Worm (Caenorhabditis elegans) whole organism, late embryonic: ENCODE measurements around the gene ZK250.14.

Source experiments
- C08G9.2 ChIP-seq: sonication (generic microtip); optimal IDR thresholded peaks from 2 replicates; lab custom pipeline; 2016; ENCODE audit warnings: mild to moderate bottlenecking, missing genetic modification characterization, moderate library complexity, missing compliant biosample characterization
- C38D4.7 ChIP-seq: fragments of 200-800 bp; sonication (Bioruptor generic); optimal IDR thresholded peaks from 2 replicates; lab custom pipeline; 2018; ENCODE audit warnings: mild to moderate bottlenecking, missing genetic modification characterization, moderate library complexity, missing compliant biosample characterization
- K09A11.1 ChIP-seq: sonication (generic microtip); optimal IDR thresholded peaks from 2 replicates; lab custom pipeline; 2017; ENCODE audit warnings: antibody characterized with exemption, mild to moderate bottlenecking, missing genetic modification characterization, missing compliant biosample characterization; ENCODE audit not compliant: insufficient read depth
- T23F11.4 ChIP-seq: fragments of 200-800 bp; sonication (Bioruptor generic); optimal IDR thresholded peaks from 2 replicates; lab custom pipeline; 2018; ENCODE audit warnings: mild to moderate bottlenecking, missing genetic modification characterization, missing compliant biosample characterization
- ama-1 ChIP-seq: fragments of 150-350 bp; optimal IDR thresholded peaks from 2 replicates; lab custom pipeline; 2014
- ceh-14 ChIP-seq: sonication (generic microtip); optimal IDR thresholded peaks from 2 replicates; lab custom pipeline; 2016; ENCODE audit warnings: missing genotype, missing genetic modification characterization, missing compliant biosample characterization
- ceh-19 ChIP-seq: fragments of 200-800 bp; sonication (Bioruptor generic); optimal IDR thresholded peaks from 2 replicates; lab custom pipeline; 2018; ENCODE audit warnings: mild to moderate bottlenecking, missing genetic modification characterization, missing compliant biosample characterization
- ceh-22 ChIP-seq: sonication (generic microtip); optimal IDR thresholded peaks from 2 replicates; lab custom pipeline; 2017; ENCODE audit warnings: missing biosample characterization, missing genetic modification characterization
- ceh-30 ChIP-seq: fragments of 150-350 bp; optimal IDR thresholded peaks from 2 replicates; lab custom pipeline; 2014; ENCODE audit warnings: missing biosample characterization, missing genetic modification characterization
- ceh-31 ChIP-seq: sonication (generic microtip); optimal IDR thresholded peaks from 2 replicates; lab custom pipeline; 2016; ENCODE audit warnings: missing genetic modification characterization, missing compliant biosample characterization
- ceh-48 ChIP-seq: sonication (generic microtip); optimal IDR thresholded peaks from 2 replicates; lab custom pipeline; 2016; ENCODE audit warnings: missing genetic modification characterization, inconsistent platforms, missing compliant biosample characterization
- ceh-6 ChIP-seq: fragments of 200-800 bp; sonication (Bioruptor generic); optimal IDR thresholded peaks from 2 replicates; lab custom pipeline; 2018; ENCODE audit warnings: mild to moderate bottlenecking, missing genetic modification characterization, missing compliant biosample characterization
- elt-2 ChIP-seq: sonication (generic microtip); optimal IDR thresholded peaks from 2 replicates; lab custom pipeline; 2016; ENCODE audit warnings: missing genetic modification reagents, missing genetic modification characterization, missing compliant biosample characterization
- ets-4 ChIP-seq: sonication (generic microtip); optimal IDR thresholded peaks from 2 replicates; lab custom pipeline; 2016; ENCODE audit warnings: missing genetic modification characterization, missing compliant biosample characterization
- eyg-1 ChIP-seq: sonication (generic microtip); optimal IDR thresholded peaks from 2 replicates; lab custom pipeline; 2016; ENCODE audit warnings: missing genotype, missing genetic modification characterization, missing compliant biosample characterization
- fax-1 ChIP-seq: sonication (generic microtip); optimal IDR thresholded peaks from 2 replicates; lab custom pipeline; 2016; ENCODE audit warnings: missing genotype, missing genetic modification characterization, missing compliant biosample characterization
- fkh-10 ChIP-seq: fragments of 150-350 bp; optimal IDR thresholded peaks from 2 replicates; lab custom pipeline; 2014; ENCODE audit warnings: missing biosample characterization, missing genetic modification reagents, missing genetic modification characterization
- gmeb-2 ChIP-seq: sonication (generic microtip); optimal IDR thresholded peaks from 2 replicates; lab custom pipeline; 2016; ENCODE audit warnings: missing genetic modification characterization, inconsistent platforms, missing compliant biosample characterization
- hlh-13 ChIP-seq: fragments of 200-800 bp; sonication (Bioruptor generic); optimal IDR thresholded peaks from 2 replicates; lab custom pipeline; 2018; ENCODE audit warnings: mild to moderate bottlenecking, missing genetic modification characterization, missing compliant biosample characterization
- lin-11 ChIP-seq: fragments of 200-800 bp; sonication (Bioruptor generic); optimal IDR thresholded peaks from 2 replicates; lab custom pipeline; 2018; ENCODE audit warnings: mild to moderate bottlenecking, missing genetic modification characterization, missing compliant biosample characterization
- madf-2 ChIP-seq: sonication (generic microtip); optimal IDR thresholded peaks from 2 replicates; lab custom pipeline; 2017; ENCODE audit warnings: missing genetic modification characterization, missing compliant biosample characterization
- npax-4 ChIP-seq: sonication (generic microtip); optimal IDR thresholded peaks from 2 replicates; lab custom pipeline; 2016; ENCODE audit warnings: missing genetic modification characterization, missing compliant biosample characterization
- pha-2 ChIP-seq: sonication (generic microtip); optimal IDR thresholded peaks from 2 replicates; lab custom pipeline; 2017; ENCODE audit warnings: mild to moderate bottlenecking, missing genetic modification characterization, missing compliant biosample characterization
- pqm-1 ChIP-seq: sonication (generic microtip); optimal IDR thresholded peaks from 2 replicates; lab custom pipeline; 2016; ENCODE audit warnings: missing genetic modification characterization, missing compliant biosample characterization
- sdc-2 ChIP-seq: sonication (generic microtip); optimal IDR thresholded peaks from 2 replicates; lab custom pipeline; 2016; ENCODE audit warnings: missing genotype, missing genetic modification characterization, missing compliant biosample characterization
- sox-2 ChIP-seq: fragments of 200-800 bp; sonication (Bioruptor generic); IDR thresholded peaks from 2 replicates; pipeline ENCODE4 v1.3.6; 2022; ENCODE audit warnings: missing genetic modification reagents, missing genetic modification characterization, missing compliant biosample characterization
- sox-4 ChIP-seq: sonication (generic microtip); optimal IDR thresholded peaks from 2 replicates; lab custom pipeline; 2017; ENCODE audit warnings: mild to moderate bottlenecking, missing genetic modification characterization, inconsistent platforms, missing compliant biosample characterization
- syd-9 ChIP-seq: sonication (generic microtip); optimal IDR thresholded peaks from 2 replicates; lab custom pipeline; 2016; ENCODE audit warnings: mild to moderate bottlenecking, missing genetic modification characterization, moderate library complexity, missing compliant biosample characterization
- ttx-3 ChIP-seq: sonication (generic microtip); optimal IDR thresholded peaks from 2 replicates; lab custom pipeline; 2016; ENCODE audit warnings: missing genetic modification reagents, missing genetic modification characterization, missing compliant biosample characterization
- unc-42 ChIP-seq: sonication (generic microtip); optimal IDR thresholded peaks from 2 replicates; lab custom pipeline; 2016; ENCODE audit warnings: missing genotype, missing genetic modification characterization, missing compliant biosample characterization
- unc-55 ChIP-seq: sonication (generic microtip); optimal IDR thresholded peaks from 2 replicates; lab custom pipeline; 2017; ENCODE audit warnings: missing biosample characterization, missing genetic modification reagents, missing genetic modification characterization
- zip-5 ChIP-seq: sonication (generic microtip); optimal IDR thresholded peaks from 2 replicates; lab custom pipeline; 2016; ENCODE audit warnings: missing genetic modification characterization, missing compliant biosample characterization
- ztf-16 ChIP-seq: sonication (generic microtip); optimal IDR thresholded peaks from 2 replicates; lab custom pipeline; 2017; ENCODE audit warnings: missing genetic modification characterization, missing compliant biosample characterization

The ZK250.14 gene

DNA sequence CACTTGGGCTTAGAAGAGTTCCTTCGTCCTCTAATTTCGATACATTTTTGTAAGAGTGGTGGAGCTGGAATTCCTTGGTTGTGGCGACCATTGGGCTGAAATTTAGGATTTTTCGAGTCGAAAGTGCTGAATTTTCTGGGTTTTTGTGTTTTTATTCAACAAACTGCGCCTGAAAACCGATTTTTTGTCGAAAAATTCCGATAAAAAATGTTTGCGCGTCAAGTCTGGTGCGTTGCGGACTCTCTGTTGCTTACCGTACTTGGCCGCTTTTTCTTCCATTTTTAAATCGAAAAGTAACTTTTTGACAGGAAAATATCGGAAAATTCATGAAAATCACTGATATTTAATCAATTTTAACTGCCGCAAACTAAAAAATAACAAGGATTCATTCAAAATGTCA is 27.1 kb downstream of the ZK250.14 start, which contains the start of gene bath-4:
Gene bath-4 (minus strand): TSS at position 101 of the 400 bp plus-strand sequence.
- TF ChIP-seq unc-42 (tag; lab: Kevin White, UChicago) (no peak), sox-2 (GFP tag; lab: Robert Waterston, UW) (no peak), ceh-31 (tag; lab: Kevin White, UChicago) (no peak), pha-2 (tag; lab: Kevin White, UChicago) (no peak), lin-11 (tag; lab: Kevin White, UChicago) (no peak), sdc-2 (tag; lab: Kevin White, UChicago) (no peak), syd-9 (tag; lab: Kevin White, UChicago) (no peak), hlh-13 (GFP tag; lab: Kevin White, UChicago) (no peak), C38D4.7 (GFP tag; lab: Kevin White, UChicago) (no peak), eyg-1 (tag; lab: Kevin White, UChicago) (no peak), K09A11.1 (tag; lab: Kevin White, UChicago) (no peak), ttx-3 (no peak), pqm-1 (tag; lab: Kevin White, UChicago) (no peak), gmeb-2 (tag; lab: Kevin White, UChicago) (no peak), sox-4 (tag; lab: Kevin White, UChicago) (no peak), elt-2 (tag; lab: Kevin White, UChicago) (no peak), ama-1 (lab: Kevin White, UChicago) (no peak), ceh-22 (tag; lab: Kevin White, UChicago) (no peak)

DNA sequence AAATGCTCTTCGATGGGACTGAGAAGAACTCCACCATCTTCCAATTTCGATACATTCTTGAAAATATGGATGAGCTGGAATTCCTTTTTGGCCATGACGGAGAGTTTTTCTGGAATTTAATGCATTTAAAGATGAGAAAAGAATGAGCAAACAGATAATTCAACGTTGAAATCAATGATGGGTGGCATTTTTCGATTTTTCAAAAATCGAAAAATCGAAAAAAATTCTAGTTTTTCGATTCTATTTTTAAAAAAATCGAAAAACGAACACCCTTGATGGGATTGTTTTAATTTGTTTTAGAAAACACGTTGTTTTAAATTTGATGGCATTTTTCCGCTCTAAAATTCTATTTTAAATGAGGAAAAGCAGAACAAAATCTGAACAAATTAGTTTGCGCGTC is 32.3 kb downstream of the ZK250.14 start, which contains the start of gene math-31:
Gene math-31 (minus strand): TSS at position 101 of the 400 bp plus-strand sequence.
- TF ChIP-seq fax-1 (tag; lab: Kevin White, UChicago): no peak
- no peak for TF ChIP-seq ama-1 (lab: Kevin White, UChicago)
- TF ChIP-seq T23F11.4: no peak
- TF ChIP-seq ztf-16 (tag; lab: Kevin White, UChicago): no peak

DNA sequence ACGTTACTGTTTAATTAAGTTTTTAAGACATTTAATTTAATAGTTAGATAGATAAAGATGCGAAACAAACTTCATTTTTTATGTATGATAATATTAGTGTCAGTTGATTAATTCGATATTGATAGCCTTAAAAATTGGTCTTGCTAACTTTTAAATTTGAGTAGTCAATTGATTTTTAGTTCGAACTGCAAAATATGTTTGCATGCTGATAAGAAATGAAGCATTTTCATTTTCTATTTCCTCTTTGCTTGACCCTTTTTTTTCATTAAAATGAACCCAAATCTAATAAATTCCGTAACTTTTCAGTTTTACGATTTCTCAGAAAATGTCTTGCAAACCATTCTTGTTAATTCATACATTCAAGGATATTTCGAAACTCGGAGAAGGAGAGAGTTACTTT is 39.9 kb downstream of the ZK250.14 start, which contains the start of gene math-22:
Gene math-22 (plus strand): TSS at position 301 of the 400 bp plus-strand sequence.
- TF ChIP-seq npax-4 (tag; lab: Kevin White, UChicago) (no peak), zip-5 (tag; lab: Kevin White, UChicago) (no peak), C08G9.2 (tag; lab: Kevin White, UChicago) (no peak), fkh-10 (GFP tag; lab: Kevin White, UChicago) (no peak), ceh-19 (no peak), syd-9 (tag; lab: Kevin White, UChicago) (no peak), unc-55 (GFP tag; lab: Kevin White, UChicago) (no peak), ceh-6 (no peak), eyg-1 (tag; lab: Kevin White, UChicago) (no peak), ets-4 (tag; lab: Kevin White, UChicago) (no peak), ceh-48 (tag; lab: Kevin White, UChicago) (no peak), unc-42 (tag; lab: Kevin White, UChicago) (no peak), madf-2 (tag; lab: Kevin White, UChicago) (no peak), ceh-30 (tag; lab: Kevin White, UChicago) (no peak), ceh-14 (no peak), C38D4.7 (GFP tag; lab: Kevin White, UChicago) (no peak)

DNA sequence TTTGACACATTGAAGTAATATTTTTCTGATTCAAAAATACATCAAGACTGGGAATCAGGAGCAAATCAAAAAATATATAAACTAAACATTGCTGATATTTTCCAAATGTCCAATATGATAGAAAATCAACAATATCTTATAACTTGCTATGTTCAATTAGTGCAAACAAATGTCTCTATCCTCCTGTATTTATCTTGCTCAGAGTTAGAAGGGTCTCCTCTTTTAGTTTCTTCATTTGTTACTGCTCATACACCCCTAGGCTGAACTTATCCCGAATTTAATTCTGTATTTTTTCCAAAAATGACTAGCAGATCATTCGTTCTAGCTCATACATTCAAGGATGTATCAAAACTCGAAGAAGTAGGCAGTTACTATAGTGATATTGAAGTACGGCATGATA is 43.0 kb downstream of the ZK250.14 start, which contains the start of gene math-23:
Gene math-23 (plus strand): TSS at position 301 of the 400 bp plus-strand sequence.
- no peak for TF ChIP-seq ceh-22 (tag; lab: Kevin White, UChicago)

DNA sequence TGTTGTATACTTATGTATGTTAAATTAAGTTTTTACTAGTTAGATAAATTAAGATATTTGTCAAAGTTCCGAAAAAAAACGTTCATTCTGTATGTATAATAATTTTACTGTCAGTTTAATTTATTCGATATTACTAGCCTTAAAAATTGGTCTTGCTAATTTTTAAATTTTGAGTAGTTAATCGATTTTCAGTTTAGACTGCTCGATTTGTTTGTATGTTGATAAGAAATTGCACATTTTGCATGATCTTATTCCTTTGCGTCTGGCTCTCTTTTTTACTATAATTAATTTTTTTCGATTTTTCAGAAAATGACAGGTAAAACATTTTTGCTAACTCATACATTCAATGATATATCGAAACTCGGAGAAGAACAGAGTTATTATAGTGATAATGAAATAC is 45.1 kb downstream of the ZK250.14 start, which contains the start of gene math-24:
Gene math-24 (plus strand): TSS at position 301 of the 400 bp plus-strand sequence.
- no peak for TF ChIP-seq madf-2 (tag; lab: Kevin White, UChicago)
